Worm (Caenorhabditis elegans): Measurements from ENCODE around the gene T21D12.14.

T21D12.14 gene

ce11 chrIV:266148-266547, 21.8 kb downstream of the T21D12.14 start, which contains the start of gene T21D12.12:
T21D12.12 (plus strand) TSS chrIV:266448.
- TF ChIP-seq snpc-4 (tag; optimal IDR thresholded peaks at IDR 0.05) (no peak), unc-55 (GFP tag; optimal IDR thresholded peaks at IDR 0.05) (no peak), fos-1 (tag; optimal IDR thresholded peaks at IDR 0.05) (no peak), ztf-4 (tag; optimal IDR thresholded peaks at IDR 0.05) (no peak), C34F6.9 (tag; optimal IDR thresholded peaks at IDR 0.05) (no peak), ceh-16 (tag; optimal IDR thresholded peaks at IDR 0.05) (no peak), mab-5 (tag; optimal IDR thresholded peaks at IDR 0.05) (no peak), mbf-1 (tag; optimal IDR thresholded peaks at IDR 0.05) (no peak), crh-2 (tag; optimal IDR thresholded peaks at IDR 0.05) (no peak), sma-3 (GFP tag; optimal IDR thresholded peaks at IDR 0.05) (no peak), lin-13 (GFP tag; optimal IDR thresholded peaks at IDR 0.05) (no peak), nhr-129 (tag; optimal IDR thresholded peaks at IDR 0.05) (no peak), lin-11 (tag; optimal IDR thresholded peaks at IDR 0.05) (no peak), ztf-11 (tag; optimal IDR thresholded peaks at IDR 0.05) (no peak), peb-1 (tag; optimal IDR thresholded peaks at IDR 0.05) (no peak), ztf-1 (GFP tag; conservative IDR thresholded peaks at IDR 0.05) (no peak), aly-2 (tag; optimal IDR thresholded peaks at IDR 0.05) (no peak)

- TF ChIP-seq unc-39 (tag; optimal IDR thresholded peaks at IDR 0.05): no peak
- TF ChIP-seq unc-55 (GFP tag; optimal IDR thresholded peaks at IDR 0.05): peak; percentile 56
- TF ChIP-seq R02D3.7 (tag; optimal IDR thresholded peaks at IDR 0.05): no peak
- peak in 1 of 2 experiments; percentile 55 for TF ChIP-seq lsy-2 (tag; optimal IDR thresholded peaks at IDR 0.05)
- TF ChIP-seq nhr-10 (tag; optimal IDR thresholded peaks at IDR 0.05): no peak
- no peak for TF ChIP-seq F13H6.1 (tag; optimal IDR thresholded peaks at IDR 0.05)
- no peak for TF ChIP-seq ceh-16 (tag; optimal IDR thresholded peaks at IDR 0.05)
- TF ChIP-seq nhr-6 (tag; optimal IDR thresholded peaks at IDR 0.05): peak; percentile 8
- no peak for TF ChIP-seq nhr-12 (tag; optimal IDR thresholded peaks at IDR 0.05)
- peak; percentile 17 for TF ChIP-seq lin-13 (GFP tag; optimal IDR thresholded peaks at IDR 0.05)
- peak; percentile 64 for TF ChIP-seq C34F6.9 (tag; optimal IDR thresholded peaks at IDR 0.05)
- no peak for TF ChIP-seq skn-1 (tag; optimal IDR thresholded peaks at IDR 0.05)
- no peak for TF ChIP-seq mbf-1 (tag; optimal IDR thresholded peaks at IDR 0.05)
- no peak for TF ChIP-seq blmp-1 (tag; optimal IDR thresholded peaks at IDR 0.05; ENCODE audit: insufficient read depth)
- no peak for TF ChIP-seq mab-5 (tag; optimal IDR thresholded peaks at IDR 0.05)
- TF ChIP-seq nhr-11 (tag; optimal IDR thresholded peaks at IDR 0.05): no peak
Observed at ce11 chrIV:264182-264709, 23.7 kb downstream of the T21D12.14 start, which contains the start of gene pat-6. pat-6 (minus strand) TSS chrIV:264232.

ce11 chrIV:262460-262859, 25.5 kb downstream of the T21D12.14 start:
- TF ChIP-seq mab-5 (tag; optimal IDR thresholded peaks at IDR 0.05) (no peak), ZK546.5 (tag; optimal IDR thresholded peaks at IDR 0.05) (no peak), ceh-16 (tag; optimal IDR thresholded peaks at IDR 0.05) (no peak), crh-2 (tag; optimal IDR thresholded peaks at IDR 0.05) (no peak), Y55F3AM.14 (GFP tag; optimal IDR thresholded peaks at IDR 0.05) (no peak), elt-3 (tag; optimal IDR thresholded peaks at IDR 0.05) (no peak), ztf-4 (tag; optimal IDR thresholded peaks at IDR 0.05) (no peak), nhr-237 (tag; optimal IDR thresholded peaks at IDR 0.05) (no peak), ama-1 (optimal IDR thresholded peaks at IDR 0.05) (no peak), nhr-129 (tag; optimal IDR thresholded peaks at IDR 0.05) (no peak)

- no peak for TF ChIP-seq lin-39 (tag; optimal IDR thresholded peaks at IDR 0.05)
- TF ChIP-seq gmeb-1 (tag; optimal IDR thresholded peaks at IDR 0.05): peak; percentile 95
- peak; percentile 66 for TF ChIP-seq crh-2 (tag; optimal IDR thresholded peaks at IDR 0.05)
- peak; percentile 69 for TF ChIP-seq nhr-25 (tag; optimal IDR thresholded peaks at IDR 0.05)
- peak; percentile 17 for TF ChIP-seq sem-4 (tag; optimal IDR thresholded peaks at IDR 0.05)
- TF ChIP-seq lin-13 (GFP tag; optimal IDR thresholded peaks at IDR 0.05): peak; percentile 66
- TF ChIP-seq nhr-77 (tag; optimal IDR thresholded peaks at IDR 0.05): no peak
- peak; percentile 79 for TF ChIP-seq C34F6.9 (tag; optimal IDR thresholded peaks at IDR 0.05)
- peak; percentile 93 for TF ChIP-seq unc-55 (GFP tag; optimal IDR thresholded peaks at IDR 0.05)
- TF ChIP-seq nhr-129 (tag; optimal IDR thresholded peaks at IDR 0.05): peak; percentile 11
- peak; percentile 57 for TF ChIP-seq sma-3 (GFP tag; optimal IDR thresholded peaks at IDR 0.05)
- no peak for TF ChIP-seq dmd-4 (tag; optimal IDR thresholded peaks at IDR 0.05)
- peak; percentile 9 for TF ChIP-seq fos-1 (tag; optimal IDR thresholded peaks at IDR 0.05)
- peak; percentile 31 to 77 for TF ChIP-seq lsy-2 (tag; optimal IDR thresholded peaks at IDR 0.05)
- peak; percentile 49 for TF ChIP-seq blmp-1 (tag; optimal IDR thresholded peaks at IDR 0.05; ENCODE audit: insufficient read depth)
- no peak for TF ChIP-seq elt-1 (tag; optimal IDR thresholded peaks at IDR 0.05)
- no peak for TF ChIP-seq ztf-4 (tag; optimal IDR thresholded peaks at IDR 0.05)
- TF ChIP-seq nhr-21 (tag; optimal IDR thresholded peaks at IDR 0.05): peak; percentile 67
- TF ChIP-seq sma-9 (GFP tag; optimal IDR thresholded peaks at IDR 0.05): peak; percentile 37
- TF ChIP-seq sma-9 (tag; optimal IDR thresholded peaks at IDR 0.05): no peak
- no peak for TF ChIP-seq ceh-82 (tag; optimal IDR thresholded peaks at IDR 0.05)
- TF ChIP-seq nhr-11 (tag; optimal IDR thresholded peaks at IDR 0.05): no peak
- TF ChIP-seq mab-5 (tag; optimal IDR thresholded peaks at IDR 0.05): peak; percentile 37
Observed at ce11 chrIV:261607-262006, 26.3 kb downstream of the T21D12.14 start, which contains the start of gene pqbp-1.1. pqbp-1.1 (minus strand) TSS chrIV:261683.

Measured in whole organism, L2 larva.